Fruit fly (Drosophila melanogaster) whole organism, adult: ENCODE data around the gene Fit2.

ENCODE experiments used
- CG11617 ChIP-seq: fragments of 200-800 bp; sonication (Bioruptor generic); optimal IDR thresholded peaks from 2 replicates; lab custom pipeline; 2017; ENCODE audit warnings: mild to moderate bottlenecking, missing biosample characterization, missing genetic modification reagents, missing genetic modification characterization
- CG12768 ChIP-seq: fragments of 200-800 bp; sonication (Bioruptor generic); optimal IDR thresholded peaks from 2 replicates; lab custom pipeline; 2017; ENCODE audit warnings: missing biosample characterization, missing genetic modification characterization, mild to moderate bottlenecking, moderate library complexity, missing genetic modification reagents
- CG14711 ChIP-seq: fragments of 200-800 bp; sonication (Bioruptor generic); optimal IDR thresholded peaks from 2 replicates; lab custom pipeline; 2018; ENCODE audit warnings: missing biosample characterization, mild to moderate bottlenecking, missing genetic modification characterization, moderate library complexity
- CG1620 ChIP-seq: fragments of 200-800 bp; sonication (Bioruptor generic); optimal IDR thresholded peaks from 2 replicates; lab custom pipeline; 2016; ENCODE audit warnings: missing biosample characterization, missing genetic modification characterization
- CG33017 ChIP-seq: fragments of 200-800 bp; sonication (Bioruptor generic); optimal IDR thresholded peaks from 2 replicates; lab custom pipeline; 2018; ENCODE audit warnings: missing biosample characterization, mild to moderate bottlenecking, missing genetic modification characterization, moderate library complexity
- CG5204 ChIP-seq: fragments of 200-800 bp; sonication (Bioruptor generic); optimal IDR thresholded peaks from 2 replicates; lab custom pipeline; 2016; ENCODE audit warnings: missing biosample characterization, missing genetic modification characterization
- CG7045 ChIP-seq: fragments of 200-800 bp; sonication (Bioruptor generic); optimal IDR thresholded peaks from 2 replicates; lab custom pipeline; 2017; ENCODE audit warnings: missing biosample characterization, mild to moderate bottlenecking, missing genetic modification characterization
- CG7101 ChIP-seq: fragments of 200-800 bp; sonication (Bioruptor generic); optimal IDR thresholded peaks from 2 replicates; lab custom pipeline; 2018; ENCODE audit warnings: missing biosample characterization, mild to moderate bottlenecking, missing genetic modification characterization, moderate library complexity
- Clk ChIP-seq: fragments of 200-800 bp; sonication (Bioruptor generic); optimal IDR thresholded peaks from 2 replicates; lab custom pipeline; 2017; ENCODE audit warnings: missing biosample characterization, missing genetic modification characterization
- Crg-1 ChIP-seq: fragments of 200-800 bp; sonication (Bioruptor generic); optimal IDR thresholded peaks from 2 replicates; lab custom pipeline; 2016; ENCODE audit warnings: missing biosample characterization, missing genetic modification characterization
- Hr96 ChIP-seq: fragments of 200-800 bp; sonication (Bioruptor generic); optimal IDR thresholded peaks from 2 replicates; lab custom pipeline; 2016; ENCODE audit warnings: missing biosample characterization, missing genetic modification characterization
- Mnt ChIP-seq: fragments of 200-800 bp; sonication (Bioruptor generic); optimal IDR thresholded peaks from 2 replicates; lab custom pipeline; 2016; ENCODE audit warnings: missing biosample characterization, mild to moderate bottlenecking, missing genetic modification characterization
- bab1 ChIP-seq: fragments of 200-800 bp; sonication (Bioruptor generic); optimal IDR thresholded peaks from 3 replicates; lab custom pipeline; 2019; ENCODE audit warnings: missing biosample characterization, mild to moderate bottlenecking, missing genetic modification characterization, moderate library complexity
- cic ChIP-seq: fragments of 200-800 bp; sonication (Bioruptor generic); optimal IDR thresholded peaks from 2 replicates; lab custom pipeline; 2017; ENCODE audit warnings: missing biosample characterization, mild to moderate bottlenecking, missing genetic modification characterization, moderate library complexity
- cnc ChIP-seq, 2 experiments: fragments of >200 bp; optimal IDR thresholded peaks; 2 replicates each; lab custom pipeline; 2017
- kay ChIP-seq: fragments of 200-800 bp; sonication (Bioruptor generic); peaks from one replicate; lab custom pipeline; 2016; ENCODE audit warnings: missing biosample characterization, missing genetic modification characterization, borderline replicate concordance
- ovo ChIP-seq: fragments of 200-800 bp; sonication (Bioruptor generic); optimal IDR thresholded peaks from 2 replicates; lab custom pipeline; 2016; ENCODE audit warnings: missing biosample characterization, missing genetic modification characterization
- pad ChIP-seq: fragments of 200-800 bp; sonication (Bioruptor generic); optimal IDR thresholded peaks from 3 replicates; lab custom pipeline; 2017; ENCODE audit warnings: missing biosample characterization, missing genetic modification characterization, mild to moderate bottlenecking, moderate library complexity, missing genetic modification reagents
- tj ChIP-seq: fragments of 200-800 bp; sonication (Bioruptor generic); optimal IDR thresholded peaks from 3 replicates; lab custom pipeline; 2017; ENCODE audit warnings: missing biosample characterization, mild to moderate bottlenecking, missing genetic modification characterization, moderate library complexity
- toe ChIP-seq: fragments of 200-800 bp; sonication (Bioruptor generic); optimal IDR thresholded peaks from 2 replicates; lab custom pipeline; 2016; ENCODE audit warnings: missing biosample characterization, missing genetic modification characterization

Fit2 gene

dm6 chr3L:17000289-17000688, 23.8 kb upstream of the Fit2 start:
- TF ChIP-seq cic (GFP tag; lab: Kevin White, UChicago) (peak; percentile 69), Hr96 (GFP tag; lab: Kevin White, UChicago) (peak; percentile 86), toe (no peak), cnc (optimal IDR thresholded peaks at IDR 0.05; lab: Kevin White, UChicago) (no peak), tj (peak; percentile 27), CG33017 (tag; lab: Kevin White, UChicago) (peak; percentile 58), CG7045 (peak; percentile 43), CG11617 (peak; percentile 45), ovo (GFP tag; lab: Kevin White, UChicago) (no peak), CG12768 (GFP tag; lab: Kevin White, UChicago) (peak; percentile 97), kay (GFP tag; lab: Kevin White, UChicago) (no peak), Clk (GFP tag; lab: Kevin White, UChicago) (peak; percentile 64), CG7101 (tag; lab: Kevin White, UChicago) (peak; percentile 36), Crg-1 (GFP tag; lab: Kevin White, UChicago) (peak; percentile 4), bab1 (GFP tag; lab: Kevin White, UChicago) (peak; percentile 15), Mnt (GFP tag; lab: Kevin White, UChicago) (peak; percentile 64), CG5204 (GFP tag; lab: Kevin White, UChicago) (no peak)

dm6 chr3L:17001055-17001454, 23.1 kb upstream of the Fit2 start:
- TF ChIP-seq cic (GFP tag; lab: Kevin White, UChicago) (peak; percentile 38), CG7101 (tag; lab: Kevin White, UChicago) (peak; percentile 33), pad (peak; percentile 2), CG11617 (peak; percentile 9), tj (no peak), CG33017 (tag; lab: Kevin White, UChicago) (peak; percentile 21), Crg-1 (GFP tag; lab: Kevin White, UChicago) (no peak), Hr96 (GFP tag; lab: Kevin White, UChicago) (no peak), CG5204 (GFP tag; lab: Kevin White, UChicago) (no peak), CG1620 (no peak), ovo (GFP tag; lab: Kevin White, UChicago) (no peak), cnc (optimal IDR thresholded peaks at IDR 0.05; lab: Kevin White, UChicago) (no peak), bab1 (GFP tag; lab: Kevin White, UChicago) (no peak), Mnt (GFP tag; lab: Kevin White, UChicago) (peak; percentile 33), toe (peak; percentile 14), CG7045 (peak; percentile 63), CG12768 (GFP tag; lab: Kevin White, UChicago) (peak; percentile 69), kay (GFP tag; lab: Kevin White, UChicago) (no peak), CG14711 (no peak), Clk (GFP tag; lab: Kevin White, UChicago) (no peak)

- no peak for TF ChIP-seq Clk (GFP tag; lab: Kevin White, UChicago)
- TF ChIP-seq CG12768 (GFP tag; lab: Kevin White, UChicago), result peak; percentile 5
- TF ChIP-seq pad, result no peak
- no peak for TF ChIP-seq bab1 (GFP tag; lab: Kevin White, UChicago)
- TF ChIP-seq Crg-1 (GFP tag; lab: Kevin White, UChicago), result no peak
- TF ChIP-seq CG1620, result no peak
- TF ChIP-seq cnc (optimal IDR thresholded peaks at IDR 0.05; lab: Kevin White, UChicago), result peak in 1 of 2 experiments; percentile 19
- peak; percentile 19 for TF ChIP-seq cic (GFP tag; lab: Kevin White, UChicago)
- no peak for TF ChIP-seq Mnt (GFP tag; lab: Kevin White, UChicago)
- TF ChIP-seq CG11617, result no peak
- TF ChIP-seq CG33017 (tag; lab: Kevin White, UChicago), result no peak
- TF ChIP-seq CG14711, result no peak
- no peak for TF ChIP-seq CG5204 (GFP tag; lab: Kevin White, UChicago)
Observed at dm6 chr3L:17002140-17002849, 21.8 kb upstream of the Fit2 start.

- TF ChIP-seq ovo (GFP tag; lab: Kevin White, UChicago) (peak; percentile 25), bab1 (GFP tag; lab: Kevin White, UChicago) (no peak), CG7045 (peak; percentile 31), pad (peak; percentile 35), Mnt (GFP tag; lab: Kevin White, UChicago) (no peak), CG12768 (GFP tag; lab: Kevin White, UChicago) (peak; percentile 49), CG5204 (GFP tag; lab: Kevin White, UChicago) (no peak), Hr96 (GFP tag; lab: Kevin White, UChicago) (no peak), CG7101 (tag; lab: Kevin White, UChicago) (no peak), CG11617 (no peak), Clk (GFP tag; lab: Kevin White, UChicago) (no peak), tj (peak; percentile 99), CG14711 (no peak), cic (GFP tag; lab: Kevin White, UChicago) (peak; percentile 31), CG1620 (no peak), kay (GFP tag; lab: Kevin White, UChicago) (no peak), cnc (optimal IDR thresholded peaks at IDR 0.05; lab: Kevin White, UChicago) (no peak), toe (no peak), CG33017 (tag; lab: Kevin White, UChicago) (no peak), Crg-1 (GFP tag; lab: Kevin White, UChicago) (peak; percentile 45)
Observed at dm6 chr3L:17003251-17004171, 20.6 kb upstream of the Fit2 start.
